Worm (Caenorhabditis elegans) whole organism, L3 larva: Measurements from ENCODE around the gene K01F9.2.

Source experiments
- ama-1 ChIP-seq: fragments of 150-350 bp; optimal IDR thresholded peaks from 2 replicates; lab custom pipeline; 2018
- ceh-82 ChIP-seq: fragments of 150-350 bp; optimal IDR thresholded peaks from 2 replicates; lab custom pipeline; 2014; ENCODE audit warnings: missing biosample characterization, missing genetic modification characterization
- ceh-9 ChIP-seq: sonication (generic microtip); optimal IDR thresholded peaks from 2 replicates; lab custom pipeline; 2018; ENCODE audit warnings: missing biosample characterization, missing genetic modification characterization
- elt-2 ChIP-seq: sonication (generic microtip); optimal IDR thresholded peaks from 2 replicates; lab custom pipeline; 2016; ENCODE audit warnings: missing genetic modification reagents, mild to moderate bottlenecking, missing genetic modification characterization, missing compliant biosample characterization
- fos-1 ChIP-seq: fragments of 150-350 bp; optimal IDR thresholded peaks from 2 replicates; lab custom pipeline; 2014; ENCODE audit warnings: missing biosample characterization, missing genetic modification characterization
- nhr-237 ChIP-seq: fragments of 150-350 bp; optimal IDR thresholded peaks from 2 replicates; lab custom pipeline; 2014; ENCODE audit warnings: missing biosample characterization, missing genetic modification characterization
- nhr-28 ChIP-seq: fragments of 150-350 bp; optimal IDR thresholded peaks from 2 replicates; lab custom pipeline; 2014; ENCODE audit warnings: missing biosample characterization, missing genetic modification characterization
- tbx-2 ChIP-seq: sonication (generic microtip); optimal IDR thresholded peaks from 2 replicates; lab custom pipeline; 2016; ENCODE audit warnings: mild to moderate bottlenecking, missing genetic modification characterization, missing compliant biosample characterization
- unc-62 ChIP-seq: fragments of 150-350 bp; sonication (generic microtip); optimal IDR thresholded peaks from 4 replicates; lab custom pipeline; 2014; ENCODE audit warnings: missing biosample characterization, missing genetic modification reagents, missing genetic modification characterization
- ztf-11 ChIP-seq: fragments of 150-350 bp; optimal IDR thresholded peaks from 2 replicates; lab custom pipeline; 2014; ENCODE audit warnings: missing biosample characterization, missing genetic modification characterization

ce11 chrIII:8865294-8865766 is 11.6 kb downstream of the K01F9.2 start:
- TF ChIP-seq ama-1 (lab: Kevin White, UChicago) (peak; percentile 99), elt-2 (tag; lab: Kevin White, UChicago) (peak; percentile 84), ztf-11 (no peak), fos-1 (peak; percentile 71), ceh-82 (tag; lab: Kevin White, UChicago) (no peak), ceh-9 (tag; lab: Kevin White, UChicago) (no peak), nhr-28 (tag; lab: Kevin White, UChicago) (no peak), tbx-2 (tag; lab: Kevin White, UChicago) (peak; percentile 25), nhr-237 (tag; lab: Kevin White, UChicago) (no peak), unc-62 (GFP tag; lab: Kevin White, UChicago) (no peak)
